Fruit fly (Drosophila melanogaster): ENCODE measurements around the gene Psf1.

- TF ChIP-seq psq (optimal IDR thresholded peaks at IDR 0.05), result no peak
- no peak for TF ChIP-seq Myc (optimal IDR thresholded peaks at IDR 0.05)
- TF ChIP-seq insv (optimal IDR thresholded peaks at IDR 0.05), result no peak
Observed at dm6 chr3L:1203855-1204431, 43.5 kb downstream of the Psf1 start.
